ENCODE assay signal across 6 fruit fly cellular contexts in the genomic region with DNA sequence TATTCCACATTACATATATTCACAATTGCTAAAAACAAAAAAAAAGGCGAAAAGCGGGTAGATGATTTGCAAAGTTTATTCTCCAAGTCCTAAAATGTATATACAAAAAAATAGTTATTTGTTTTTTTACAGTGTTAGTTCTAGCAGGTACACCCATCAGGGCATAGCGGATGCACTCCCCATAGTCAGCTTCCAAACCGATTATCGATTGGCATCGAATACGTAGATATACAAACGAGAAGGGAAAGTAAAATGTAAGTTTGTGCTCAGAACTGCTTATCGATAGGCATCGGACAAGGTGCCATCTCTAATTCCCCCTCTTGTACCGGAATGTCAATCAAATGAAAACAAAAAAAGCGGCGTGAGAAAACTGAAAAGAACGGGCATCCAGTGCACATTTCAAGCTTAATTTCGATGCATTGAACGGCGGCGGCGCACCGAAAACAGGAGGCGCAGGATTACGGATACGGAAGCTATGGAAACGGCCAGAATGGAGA.
TF ChIP-seq lines count a peak whose summit lies in the region.

Gene CG5674, plus strand, starts transcription at position 309 of the 497 bp plus-strand sequence.

- TF ChIP-seq CTCF in S2 (optimal IDR thresholded peaks at IDR 0.05; lab: Kevin White, UChicago), result peak; percentile 72 to 81
- peak; percentile 78 for TF ChIP-seq CTCF in whole organism, embryonic (GFP tag; optimal IDR thresholded peaks at IDR 0.05; lab: Kevin White, UChicago)

TF ChIP-seq in whole organism, adult, 20 proteins besides CTCF, POLR2A, EP300 and RAD21:
- peak; percentile 11 for TF ChIP-seq CG1620 (GFP tag; optimal IDR thresholded peaks at IDR 0.05; lab: Kevin White, UChicago)
- no peak for TF ChIP-seq CG7045 (GFP tag; optimal IDR thresholded peaks at IDR 0.05; lab: Kevin White, UChicago)
- TF ChIP-seq CG11617 (GFP tag; optimal IDR thresholded peaks at IDR 0.05; lab: Kevin White, UChicago), result no peak
- peak; percentile 12 for TF ChIP-seq bab1 (GFP tag; optimal IDR thresholded peaks at IDR 0.05; lab: Kevin White, UChicago)
- TF ChIP-seq CG12768 (GFP tag; optimal IDR thresholded peaks at IDR 0.05; lab: Kevin White, UChicago), result no peak
- TF ChIP-seq CG14711 (tag; optimal IDR thresholded peaks at IDR 0.05; lab: Kevin White, UChicago), result no peak
- no peak for TF ChIP-seq Crg-1 (GFP tag; optimal IDR thresholded peaks at IDR 0.05; lab: Kevin White, UChicago)
- TF ChIP-seq toe (GFP tag; optimal IDR thresholded peaks at IDR 0.05; lab: Kevin White, UChicago), result peak; percentile 3
- no peak for TF ChIP-seq tj (GFP tag; optimal IDR thresholded peaks at IDR 0.05; lab: Kevin White, UChicago)
- no peak for TF ChIP-seq Clk (GFP tag; optimal IDR thresholded peaks at IDR 0.05; lab: Kevin White, UChicago)
- no peak for TF ChIP-seq Hr96 (GFP tag; optimal IDR thresholded peaks at IDR 0.05; lab: Kevin White, UChicago)
- TF ChIP-seq pad (GFP tag; optimal IDR thresholded peaks at IDR 0.05; lab: Kevin White, UChicago), result peak; percentile 98
- no peak for TF ChIP-seq cic (GFP tag; optimal IDR thresholded peaks at IDR 0.05; lab: Kevin White, UChicago)
- TF ChIP-seq Mnt (GFP tag; optimal IDR thresholded peaks at IDR 0.05; lab: Kevin White, UChicago), result no peak
- TF ChIP-seq CG33017 (tag; optimal IDR thresholded peaks at IDR 0.05; lab: Kevin White, UChicago), result peak; percentile 18
- no peak for TF ChIP-seq CG5204 (GFP tag; optimal IDR thresholded peaks at IDR 0.05; lab: Kevin White, UChicago)
TF ChIP-seq in whole organism, adult: peak in this region for 5.

TF ChIP-seq in whole organism, embryonic, 481 proteins besides CTCF, POLR2A, EP300 and RAD21 (continues in another document):
- TF ChIP-seq NFAT (GFP tag; IDR thresholded peaks at IDR 0.05; lab: Robert Waterston, UW), result no peak; the same call in 1 of the 2 replicates
- TF ChIP-seq Asciz (GFP tag; optimal IDR thresholded peaks at IDR 0.05; lab: Kevin White, UChicago), result no peak
- TF ChIP-seq CG11398 (GFP tag; optimal IDR thresholded peaks at IDR 0.05; lab: Kevin White, UChicago), result no peak
- peak; percentile 56 for TF ChIP-seq gfzf (GFP tag; optimal IDR thresholded peaks at IDR 0.05; lab: Kevin White, UChicago)
- TF ChIP-seq Scr (GFP tag; IDR thresholded peaks at IDR 0.05; lab: Robert Waterston, UW; ENCODE audit: partially characterized antibody), result peak; percentile 84
- no peak for TF ChIP-seq gem (tag; optimal IDR thresholded peaks at IDR 0.05; lab: Kevin White, UChicago)
- TF ChIP-seq nerfin-1 (tag; optimal IDR thresholded peaks at IDR 0.05; lab: Kevin White, UChicago), result peak; percentile 99
- peak; percentile 69 for TF ChIP-seq Ptx1 (GFP tag; IDR thresholded peaks at IDR 0.05; lab: Robert Waterston, UW)
- TF ChIP-seq psq (GFP tag; optimal IDR thresholded peaks at IDR 0.05; lab: Kevin White, UChicago), result peak; percentile 19
- TF ChIP-seq CG8281 (tag; optimal IDR thresholded peaks at IDR 0.05; lab: Kevin White, UChicago), result no peak
- TF ChIP-seq CG31224 (GFP tag; IDR thresholded peaks at IDR 0.05; lab: Robert Waterston, UW), result peak; percentile 24; the same call in 1 of the 2 replicates
- TF ChIP-seq dysf (GFP tag; IDR thresholded peaks at IDR 0.05; lab: Robert Waterston, UW), result peak; percentile 51; the same call in 2 of the 3 replicates
- peak; percentile 67; the same call in 2 of the 3 replicates for TF ChIP-seq ken (GFP tag; IDR thresholded peaks at IDR 0.05; lab: Robert Waterston, UW)
- no peak for TF ChIP-seq CG7357 (GFP tag; IDR thresholded peaks at IDR 0.05; lab: Robert Waterston, UW)
- no peak for TF ChIP-seq Nf-YA (GFP tag; IDR thresholded peaks at IDR 0.05; lab: Robert Waterston, UW)
- TF ChIP-seq CG32532 (GFP tag; IDR thresholded peaks at IDR 0.05; lab: Robert Waterston, UW), result peak; percentile 70
- peak; percentile 40 for TF ChIP-seq CG18599 (GFP tag; optimal IDR thresholded peaks at IDR 0.05; lab: Kevin White, UChicago)

TF ChIP-seq in whole organism, prepupa, 60 proteins besides CTCF, POLR2A, EP300 and RAD21 (continues in another document):
- TF ChIP-seq Smox (GFP tag; optimal IDR thresholded peaks at IDR 0.05; lab: Kevin White, UChicago) (peak; percentile 28), CG8632 (GFP tag; optimal IDR thresholded peaks at IDR 0.05; lab: Kevin White, UChicago) (no peak), CG8119 (GFP tag; IDR thresholded peaks at IDR 0.05; lab: Robert Waterston, UW) (0 out of 3 replicates have a peak, but pooled peaks have one; percentile 29), spab (GFP tag; optimal IDR thresholded peaks at IDR 0.05; lab: Kevin White, UChicago) (no peak), Hr39 (GFP tag; optimal IDR thresholded peaks at IDR 0.05; lab: Kevin White, UChicago) (peak; percentile 30), CG31627 (GFP tag; optimal IDR thresholded peaks at IDR 0.05; lab: Kevin White, UChicago) (peak; percentile 48), CG6163 (GFP tag; IDR thresholded peaks at IDR 0.05; lab: Robert Waterston, UW) (peak; percentile 57; the same call in 2 of the 3 replicates), Hr4 (GFP tag; optimal IDR thresholded peaks at IDR 0.05; lab: Kevin White, UChicago) (peak; percentile 39), CG10631 (GFP tag; optimal IDR thresholded peaks at IDR 0.05; lab: Kevin White, UChicago) (peak; percentile 45), eg (GFP tag; IDR thresholded peaks at IDR 0.05; lab: Robert Waterston, UW) (peak; percentile 57; the same call in 1 of the 3 replicates), lz (GFP tag; optimal IDR thresholded peaks at IDR 0.05; lab: Kevin White, UChicago) (peak; percentile 34), svp (GFP tag; lab: Kevin White, UChicago) (peak; percentile 55), CG4318 (GFP tag; optimal IDR thresholded peaks at IDR 0.05; lab: Kevin White, UChicago) (peak; percentile 11), cyc (GFP tag; optimal IDR thresholded peaks at IDR 0.05; lab: Kevin White, UChicago) (no peak), CG8319 (GFP tag; optimal IDR thresholded peaks at IDR 0.05; lab: Kevin White, UChicago) (no peak), CG3919 (GFP tag; optimal IDR thresholded peaks at IDR 0.05; lab: Kevin White, UChicago) (peak; percentile 40), Ets96B (tag; optimal IDR thresholded peaks at IDR 0.05; lab: Kevin White, UChicago) (no peak), Ets21C (GFP tag; optimal IDR thresholded peaks at IDR 0.05; lab: Kevin White, UChicago) (peak; percentile 16)

TF ChIP-seq in whole organism, pupa, 21 proteins besides CTCF, POLR2A, EP300 and RAD21:
- TF ChIP-seq fd96Ca (GFP tag; IDR thresholded peaks at IDR 0.05; lab: Robert Waterston, UW) (0 out of 3 replicates have a peak, but pooled peaks have one; percentile 33), Ets98B (GFP tag; IDR thresholded peaks at IDR 0.05; lab: Robert Waterston, UW) (peak; percentile 32; the same call in 1 of the 2 replicates), CG8159 (tag; optimal IDR thresholded peaks at IDR 0.05; lab: Kevin White, UChicago) (peak; percentile 3), CG12605 (GFP tag; IDR thresholded peaks at IDR 0.05; lab: Robert Waterston, UW) (peak; percentile 45; the same call in 1 of the 2 replicates), CG4496 (GFP tag; IDR thresholded peaks at IDR 0.05; lab: Robert Waterston, UW) (peak; percentile 70), rn (GFP tag; IDR thresholded peaks at IDR 0.05; lab: Robert Waterston, UW) (0 out of 2 replicates have a peak, but pooled peaks have one; percentile 16), Pif1A (GFP tag; optimal IDR thresholded peaks at IDR 0.05; lab: Kevin White, UChicago) (no peak), CG17806 (tag; optimal IDR thresholded peaks at IDR 0.05; lab: Kevin White, UChicago) (no peak)
TF ChIP-seq in whole organism, pupa: peak in this region for 6.

TF ChIP-seq in whole organism, wandering third instar larva, 38 proteins besides CTCF, POLR2A, EP300 and RAD21:
- TF ChIP-seq Dfd (GFP tag; optimal IDR thresholded peaks at IDR 0.05; lab: Kevin White, UChicago) (no peak), Myc (optimal IDR thresholded peaks at IDR 0.05; lab: Kevin White, UChicago) (peak; percentile 2), jim (GFP tag; optimal IDR thresholded peaks at IDR 0.05; lab: Kevin White, UChicago) (peak; percentile 85), tai (GFP tag; optimal IDR thresholded peaks at IDR 0.05; lab: Kevin White, UChicago) (no peak), CG32264 (GFP tag; optimal IDR thresholded peaks at IDR 0.05; lab: Kevin White, UChicago) (no peak), GATAd (GFP tag; optimal IDR thresholded peaks at IDR 0.05; lab: Kevin White, UChicago) (no peak), fru (GFP tag; optimal IDR thresholded peaks at IDR 0.05; lab: Kevin White, UChicago) (peak; percentile 26), Hr83 (GFP tag; optimal IDR thresholded peaks at IDR 0.05; lab: Kevin White, UChicago; ENCODE audit: poor library complexity, severe bottlenecking) (peak; percentile 26), rgr (GFP tag; optimal IDR thresholded peaks at IDR 0.05; lab: Kevin White, UChicago) (peak; percentile 32), woc (GFP tag; optimal IDR thresholded peaks at IDR 0.05; lab: Kevin White, UChicago) (no peak), ey (GFP tag; optimal IDR thresholded peaks at IDR 0.05; lab: Kevin White, UChicago) (no peak), sv (GFP tag; optimal IDR thresholded peaks at IDR 0.05; lab: Kevin White, UChicago) (peak; percentile 23)
